Worm (Caenorhabditis elegans): ENCODE data around the gene rpn-5.

The rpn-5 gene

DNA sequence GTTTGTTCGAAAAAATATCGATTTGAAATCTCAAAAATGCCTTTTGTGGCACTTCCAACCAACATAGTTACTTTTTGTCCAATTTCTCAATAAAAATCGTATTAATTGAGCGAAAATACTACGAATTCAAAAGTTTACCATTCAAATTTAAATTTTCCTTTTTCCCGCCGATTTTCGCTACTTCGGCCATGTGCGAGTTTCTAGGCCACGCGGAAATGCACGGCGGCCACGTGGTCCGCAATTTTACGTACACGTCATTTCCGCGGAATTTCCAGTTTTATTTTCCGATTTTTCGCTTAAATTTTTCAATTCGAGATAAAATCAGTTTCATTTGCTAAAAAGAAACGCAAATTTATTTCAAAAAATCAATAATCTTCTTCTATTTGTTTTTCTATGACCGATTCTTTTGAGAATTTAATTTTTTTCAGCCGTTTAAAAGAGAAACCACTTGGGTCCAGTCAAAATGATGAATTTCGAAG, 41.8 kb upstream of the rpn-5 start, which contains the start of gene eas-1 (continued):
- no peak for TF ChIP-seq nhr-77 (tag; optimal IDR thresholded peaks at IDR 0.05)
- TF ChIP-seq fkh-10 (GFP tag; optimal IDR thresholded peaks at IDR 0.05) = no peak
- TF ChIP-seq ztf-4 (tag; optimal IDR thresholded peaks at IDR 0.05) = no peak
- TF ChIP-seq snpc-4 (tag; optimal IDR thresholded peaks at IDR 0.05) = peak; percentile 72
- no peak for TF ChIP-seq sea-2 (GFP tag; optimal IDR thresholded peaks at IDR 0.05)
- no peak for TF ChIP-seq daf-12 (tag; optimal IDR thresholded peaks at IDR 0.05)
- peak; percentile 82 for TF ChIP-seq lsy-12 (tag; optimal IDR thresholded peaks at IDR 0.05)
- peak; percentile 21 for TF ChIP-seq pqm-1 (tag; optimal IDR thresholded peaks at IDR 0.05)
- peak; percentile 90 for TF ChIP-seq nhr-43 (tag; optimal IDR thresholded peaks at IDR 0.05; ENCODE audit: poor library complexity, severe bottlenecking)
- no peak for TF ChIP-seq nhr-237 (tag; optimal IDR thresholded peaks at IDR 0.05)
- peak; percentile 57 for TF ChIP-seq jun-1 (tag; optimal IDR thresholded peaks at IDR 0.05)
- TF ChIP-seq ZK546.5 (tag; optimal IDR thresholded peaks at IDR 0.05) = no peak
- no peak for TF ChIP-seq zag-1 (tag; optimal IDR thresholded peaks at IDR 0.05)
- TF ChIP-seq elt-1 (tag; optimal IDR thresholded peaks at IDR 0.05) = no peak
- TF ChIP-seq nhr-25 (tag; optimal IDR thresholded peaks at IDR 0.05) = peak; percentile 77
- TF ChIP-seq nhr-28 (tag; optimal IDR thresholded peaks at IDR 0.05) = no peak
- TF ChIP-seq nhr-67 (tag; optimal IDR thresholded peaks at IDR 0.05) = no peak
- TF ChIP-seq ztf-11 (tag; optimal IDR thresholded peaks at IDR 0.05) = no peak
- no peak for TF ChIP-seq aly-2 (tag; optimal IDR thresholded peaks at IDR 0.05)

DNA sequence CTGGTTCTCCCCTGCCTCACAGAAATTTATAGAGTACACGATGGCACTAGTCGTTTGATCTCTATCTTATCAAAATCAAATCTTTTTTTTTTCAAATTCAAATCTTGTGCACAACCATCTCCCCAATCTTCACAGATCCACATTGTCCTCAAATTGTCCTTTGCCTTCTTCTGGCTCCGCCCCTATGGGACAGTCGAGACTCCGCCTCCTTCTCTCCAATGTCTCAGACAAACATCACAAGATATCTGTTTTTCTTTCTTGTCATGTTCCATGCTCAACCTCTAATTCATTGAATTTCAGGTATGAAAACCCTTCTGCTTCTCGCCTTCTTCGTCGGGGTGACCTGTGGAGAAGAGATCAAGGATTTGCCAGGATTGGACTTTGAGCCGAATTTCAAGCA, 39.1 kb upstream of the rpn-5 start, which contains the start of gene ctsa-1.1:
Gene ctsa-1.1, plus strand, starts transcription at position 301 of the 400 bp plus-strand sequence.
- TF ChIP-seq eor-1 (tag; optimal IDR thresholded peaks at IDR 0.05) = no peak
- no peak for TF ChIP-seq ceh-28 (tag; optimal IDR thresholded peaks at IDR 0.05)
- TF ChIP-seq jun-1 (tag; optimal IDR thresholded peaks at IDR 0.05) = no peak
- TF ChIP-seq fkh-10 (GFP tag; optimal IDR thresholded peaks at IDR 0.05) = no peak
- no peak for TF ChIP-seq mdl-1 (tag; optimal IDR thresholded peaks at IDR 0.05)
- no peak for TF ChIP-seq ZK546.5 (tag; optimal IDR thresholded peaks at IDR 0.05)
- no peak for TF ChIP-seq ceh-16 (tag; optimal IDR thresholded peaks at IDR 0.05)
- TF ChIP-seq zag-1 (tag; optimal IDR thresholded peaks at IDR 0.05) = no peak
- TF ChIP-seq elt-3 (tag; optimal IDR thresholded peaks at IDR 0.05) = no peak
- no peak for TF ChIP-seq nhr-76 (tag; optimal IDR thresholded peaks at IDR 0.05)
- no peak for TF ChIP-seq nhr-28 (tag; optimal IDR thresholded peaks at IDR 0.05)
- no peak for TF ChIP-seq elt-2 (tag; optimal IDR thresholded peaks at IDR 0.05)
- TF ChIP-seq egl-5 (tag; optimal IDR thresholded peaks at IDR 0.05) = no peak
- TF ChIP-seq nhr-23 (tag; optimal IDR thresholded peaks at IDR 0.05) = no peak
- no peak for TF ChIP-seq skn-1 (tag; optimal IDR thresholded peaks at IDR 0.05)

DNA sequence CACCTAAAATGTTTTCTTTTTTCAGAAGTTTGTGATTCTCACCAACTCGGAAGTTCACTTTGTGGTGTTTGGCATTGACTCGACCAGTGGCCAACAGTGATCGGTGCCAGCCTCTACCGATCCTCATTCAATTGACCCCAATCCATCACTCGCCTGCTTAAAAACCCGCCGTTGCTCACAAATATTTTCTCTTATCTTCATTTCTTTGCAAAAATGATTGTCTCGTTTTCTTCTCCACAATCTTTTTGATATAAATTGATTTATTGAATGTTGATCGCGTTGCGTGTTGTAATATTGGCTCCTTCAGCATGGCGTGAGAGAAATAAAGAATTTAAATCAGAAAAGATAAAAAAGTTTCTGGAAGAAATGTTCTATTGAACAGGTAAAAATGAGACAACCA, 38.4 kb upstream of the rpn-5 start:
- no peak for TF ChIP-seq eor-1 (tag; optimal IDR thresholded peaks at IDR 0.05)
- no peak for TF ChIP-seq tbx-2 (tag; optimal IDR thresholded peaks at IDR 0.05)
- TF ChIP-seq nhr-76 (tag; optimal IDR thresholded peaks at IDR 0.05) = no peak
- TF ChIP-seq mdl-1 (tag; optimal IDR thresholded peaks at IDR 0.05) = no peak
- no peak for TF ChIP-seq ama-1 (optimal IDR thresholded peaks at IDR 0.05)
- TF ChIP-seq ztf-11 (tag; optimal IDR thresholded peaks at IDR 0.05) = no peak
- no peak for TF ChIP-seq elt-2 (tag; optimal IDR thresholded peaks at IDR 0.05)
- TF ChIP-seq R02D3.7 (tag; optimal IDR thresholded peaks at IDR 0.05) = no peak
- no peak for TF ChIP-seq hmg-11 (tag; optimal IDR thresholded peaks at IDR 0.05)
- no peak for TF ChIP-seq pqm-1 (tag; optimal IDR thresholded peaks at IDR 0.05)

DNA sequence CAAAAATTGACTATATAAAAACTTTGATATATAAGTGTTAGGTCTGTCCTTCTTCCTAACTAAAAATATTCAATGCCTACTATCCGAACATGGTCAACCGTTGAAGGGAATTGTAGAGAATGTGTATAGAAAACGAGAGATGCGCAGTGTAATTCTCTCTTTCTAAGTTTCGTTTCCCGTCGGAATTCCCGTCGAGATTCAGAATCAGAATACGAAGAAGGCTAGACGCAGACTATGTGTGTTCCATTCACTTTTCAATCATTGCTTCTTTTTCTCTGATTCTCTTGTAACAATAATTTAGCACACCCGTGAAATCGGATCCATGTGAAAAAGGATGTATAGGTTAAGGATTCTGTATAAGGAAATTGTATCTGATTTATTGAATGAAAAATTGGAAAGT, 36.2 kb upstream of the rpn-5 start:
- no peak for TF ChIP-seq lin-39 (tag; optimal IDR thresholded peaks at IDR 0.05)
- TF ChIP-seq egl-27 (tag; optimal IDR thresholded peaks at IDR 0.05) = no peak
- TF ChIP-seq elt-3 (tag; optimal IDR thresholded peaks at IDR 0.05) = no peak
- TF ChIP-seq fos-1 (tag; optimal IDR thresholded peaks at IDR 0.05) = no peak
- no peak for TF ChIP-seq unc-39 (tag; optimal IDR thresholded peaks at IDR 0.05)
- TF ChIP-seq ceh-9 (tag; optimal IDR thresholded peaks at IDR 0.05) = no peak
- no peak for TF ChIP-seq pha-4 (tag; optimal IDR thresholded peaks at IDR 0.05)
- no peak for TF ChIP-seq nhr-43 (tag; optimal IDR thresholded peaks at IDR 0.05; ENCODE audit: poor library complexity, severe bottlenecking)
- no peak for TF ChIP-seq nhr-76 (tag; optimal IDR thresholded peaks at IDR 0.05)
- TF ChIP-seq nhr-25 (tag; optimal IDR thresholded peaks at IDR 0.05) = peak; percentile 56
- TF ChIP-seq nhr-23 (tag; optimal IDR thresholded peaks at IDR 0.05) = peak; percentile 35
- no peak for TF ChIP-seq nhr-77 (tag; optimal IDR thresholded peaks at IDR 0.05)
- TF ChIP-seq mml-1 (tag; optimal IDR thresholded peaks at IDR 0.05) = no peak
- no peak for TF ChIP-seq ceh-82 (tag; optimal IDR thresholded peaks at IDR 0.05)
- no peak for TF ChIP-seq elt-2 (tag; optimal IDR thresholded peaks at IDR 0.05)
